Worm (Caenorhabditis elegans) whole organism, late embryonic: ENCODE measurements around the gene wrb-1.
A peak's percentile ranks its signal among the peaks of the same experiment; 100 is the strongest.

Experiments used
- F13H6.1 ChIP-seq: sonication (generic microtip); optimal IDR thresholded peaks from 2 replicates; lab custom pipeline; 2016; ENCODE audit warnings: missing genetic modification characterization, missing compliant biosample characterization
- K02D7.2 ChIP-seq: sonication (generic microtip); optimal IDR thresholded peaks from 2 replicates; lab custom pipeline; 2017; ENCODE audit warnings: mild to moderate bottlenecking, missing genetic modification characterization, missing compliant biosample characterization
- T23F11.4 ChIP-seq: fragments of 200-800 bp; sonication (Bioruptor generic); optimal IDR thresholded peaks from 2 replicates; lab custom pipeline; 2018; ENCODE audit warnings: mild to moderate bottlenecking, missing genetic modification characterization, missing compliant biosample characterization
- Y22D7AL.16 ChIP-seq: sonication (generic microtip); optimal IDR thresholded peaks from 2 replicates; lab custom pipeline; 2016; ENCODE audit warnings: missing genetic modification characterization, missing compliant biosample characterization
- ahr-1 ChIP-seq: sonication (generic microtip); optimal IDR thresholded peaks from 2 replicates; lab custom pipeline; 2016; ENCODE audit warnings: missing genetic modification characterization, missing compliant biosample characterization
- ama-1 ChIP-seq: fragments of 150-350 bp; optimal IDR thresholded peaks from 2 replicates; lab custom pipeline; 2014
- ceh-19 ChIP-seq: fragments of 200-800 bp; sonication (Bioruptor generic); optimal IDR thresholded peaks from 2 replicates; lab custom pipeline; 2018; ENCODE audit warnings: mild to moderate bottlenecking, missing genetic modification characterization, missing compliant biosample characterization
- ceh-22 ChIP-seq: sonication (generic microtip); optimal IDR thresholded peaks from 2 replicates; lab custom pipeline; 2017; ENCODE audit warnings: missing biosample characterization, missing genetic modification characterization
- ceh-24 ChIP-seq: sonication (generic microtip); optimal IDR thresholded peaks from 2 replicates; lab custom pipeline; 2016; ENCODE audit warnings: mild to moderate bottlenecking, missing genetic modification characterization, missing compliant biosample characterization
- ceh-30 ChIP-seq: fragments of 150-350 bp; optimal IDR thresholded peaks from 2 replicates; lab custom pipeline; 2014; ENCODE audit warnings: missing biosample characterization, missing genetic modification characterization
- ceh-31 ChIP-seq: sonication (generic microtip); optimal IDR thresholded peaks from 2 replicates; lab custom pipeline; 2016; ENCODE audit warnings: missing genetic modification characterization, missing compliant biosample characterization
- ceh-48 ChIP-seq: sonication (generic microtip); optimal IDR thresholded peaks from 2 replicates; lab custom pipeline; 2016; ENCODE audit warnings: missing genetic modification characterization, inconsistent platforms, missing compliant biosample characterization
- dmd-4 ChIP-seq: sonication (generic microtip); optimal IDR thresholded peaks from 2 replicates; lab custom pipeline; 2016; ENCODE audit warnings: borderline replicate concordance, missing genetic modification characterization, missing compliant biosample characterization
- dve-1 ChIP-seq: sonication (generic microtip); optimal IDR thresholded peaks from 2 replicates; lab custom pipeline; 2017; ENCODE audit warnings: antibody characterized with exemption, mild to moderate bottlenecking, missing genetic modification characterization, missing compliant biosample characterization
- elt-2 ChIP-seq: sonication (generic microtip); optimal IDR thresholded peaks from 2 replicates; lab custom pipeline; 2016; ENCODE audit warnings: missing genetic modification reagents, missing genetic modification characterization, missing compliant biosample characterization
- eyg-1 ChIP-seq: sonication (generic microtip); optimal IDR thresholded peaks from 2 replicates; lab custom pipeline; 2016; ENCODE audit warnings: missing genotype, missing genetic modification characterization, missing compliant biosample characterization
- fax-1 ChIP-seq: sonication (generic microtip); optimal IDR thresholded peaks from 2 replicates; lab custom pipeline; 2016; ENCODE audit warnings: missing genotype, missing genetic modification characterization, missing compliant biosample characterization
- gmeb-2 ChIP-seq: sonication (generic microtip); optimal IDR thresholded peaks from 2 replicates; lab custom pipeline; 2016; ENCODE audit warnings: missing genetic modification characterization, inconsistent platforms, missing compliant biosample characterization
- lin-11 ChIP-seq: fragments of 200-800 bp; sonication (Bioruptor generic); optimal IDR thresholded peaks from 2 replicates; lab custom pipeline; 2018; ENCODE audit warnings: mild to moderate bottlenecking, missing genetic modification characterization, missing compliant biosample characterization
- nhr-11 ChIP-seq: fragments of 150-350 bp; optimal IDR thresholded peaks from 2 replicates; lab custom pipeline; 2014; ENCODE audit warnings: missing biosample characterization, missing genetic modification characterization
- npax-4 ChIP-seq: sonication (generic microtip); optimal IDR thresholded peaks from 2 replicates; lab custom pipeline; 2016; ENCODE audit warnings: missing genetic modification characterization, missing compliant biosample characterization
- pha-2 ChIP-seq: sonication (generic microtip); optimal IDR thresholded peaks from 2 replicates; lab custom pipeline; 2017; ENCODE audit warnings: mild to moderate bottlenecking, missing genetic modification characterization, missing compliant biosample characterization
- pha-4 ChIP-seq: fragments of 150-350 bp; optimal IDR thresholded peaks from 2 replicates; lab custom pipeline; 2018; ENCODE audit warnings: missing biosample characterization, missing genetic modification reagents, missing genetic modification characterization
- pqm-1 ChIP-seq: sonication (generic microtip); optimal IDR thresholded peaks from 2 replicates; lab custom pipeline; 2016; ENCODE audit warnings: missing genetic modification characterization, missing compliant biosample characterization
- ref-2 ChIP-seq: sonication (generic microtip); optimal IDR thresholded peaks from 2 replicates; lab custom pipeline; 2016; ENCODE audit warnings: missing genetic modification characterization, missing compliant biosample characterization
- sdc-2 ChIP-seq: sonication (generic microtip); optimal IDR thresholded peaks from 2 replicates; lab custom pipeline; 2016; ENCODE audit warnings: missing genotype, missing genetic modification characterization, missing compliant biosample characterization
- sox-2 ChIP-seq: fragments of 200-800 bp; sonication (Bioruptor generic); IDR thresholded peaks from 2 replicates; pipeline ENCODE4 v1.3.6; 2022; ENCODE audit warnings: missing genetic modification reagents, missing genetic modification characterization, missing compliant biosample characterization
- syd-9 ChIP-seq: sonication (generic microtip); optimal IDR thresholded peaks from 2 replicates; lab custom pipeline; 2016; ENCODE audit warnings: mild to moderate bottlenecking, missing genetic modification characterization, moderate library complexity, missing compliant biosample characterization
- unc-55 ChIP-seq: sonication (generic microtip); optimal IDR thresholded peaks from 2 replicates; lab custom pipeline; 2017; ENCODE audit warnings: missing biosample characterization, missing genetic modification reagents, missing genetic modification characterization

Gene wrb-1

DNA sequence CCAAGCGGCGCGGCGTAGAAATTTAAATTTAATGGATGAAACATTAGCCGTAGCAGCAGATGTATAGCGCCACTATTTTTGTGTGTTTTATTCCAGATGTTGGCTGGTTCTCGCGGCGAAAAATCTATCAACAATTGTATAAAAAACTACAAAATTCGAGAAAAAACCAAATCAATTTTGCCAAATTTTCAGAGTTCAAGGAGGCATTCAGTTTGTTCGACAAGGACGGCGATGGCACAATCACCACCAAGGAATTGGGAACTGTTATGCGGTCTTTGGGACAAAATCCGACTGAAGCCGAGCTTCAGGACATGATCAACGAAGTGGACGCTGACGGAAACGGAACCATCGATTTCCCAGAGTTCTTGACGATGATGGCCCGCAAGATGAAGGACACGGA is 39.4 kb upstream of the wrb-1 start:
- no peak for TF ChIP-seq npax-4 (tag; lab: Kevin White, UChicago)
- no peak for TF ChIP-seq ceh-24 (tag; lab: Kevin White, UChicago)
- no peak for TF ChIP-seq gmeb-2
- no peak for TF ChIP-seq K02D7.2 (tag; lab: Kevin White, UChicago)
- no peak for TF ChIP-seq ceh-19 (GFP tag; lab: Kevin White, UChicago)
- TF ChIP-seq lin-11 (tag; lab: Kevin White, UChicago) = no peak

DNA sequence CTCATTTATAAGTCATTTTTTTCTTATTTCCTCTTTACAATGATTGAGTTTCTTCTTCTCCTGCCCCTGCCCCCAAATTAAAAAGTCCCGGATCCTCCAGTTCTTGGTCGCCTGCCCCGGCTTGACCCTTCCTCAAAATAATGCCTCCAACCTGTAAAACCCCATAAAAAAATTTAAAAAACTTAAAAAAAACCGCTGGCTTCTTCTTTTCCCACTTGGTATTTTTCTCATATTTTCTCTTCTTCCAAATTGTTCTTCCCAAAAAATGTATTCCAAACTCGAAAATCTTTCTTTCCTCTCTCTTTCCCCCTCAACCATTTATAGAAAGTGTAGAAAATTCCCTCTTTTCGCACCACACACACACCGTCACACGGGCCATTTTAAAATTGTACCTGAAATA is 38.4 kb upstream of the wrb-1 start:
- TF ChIP-seq unc-55 = no peak
- no peak for TF ChIP-seq ceh-31 (tag; lab: Kevin White, UChicago)
- TF ChIP-seq ahr-1 (tag; lab: Kevin White, UChicago) = no peak
- TF ChIP-seq fax-1 (tag; lab: Kevin White, UChicago) = no peak
- TF ChIP-seq Y22D7AL.16 (tag; lab: Kevin White, UChicago) = no peak
- TF ChIP-seq dmd-4 (tag; lab: Kevin White, UChicago) = no peak

DNA sequence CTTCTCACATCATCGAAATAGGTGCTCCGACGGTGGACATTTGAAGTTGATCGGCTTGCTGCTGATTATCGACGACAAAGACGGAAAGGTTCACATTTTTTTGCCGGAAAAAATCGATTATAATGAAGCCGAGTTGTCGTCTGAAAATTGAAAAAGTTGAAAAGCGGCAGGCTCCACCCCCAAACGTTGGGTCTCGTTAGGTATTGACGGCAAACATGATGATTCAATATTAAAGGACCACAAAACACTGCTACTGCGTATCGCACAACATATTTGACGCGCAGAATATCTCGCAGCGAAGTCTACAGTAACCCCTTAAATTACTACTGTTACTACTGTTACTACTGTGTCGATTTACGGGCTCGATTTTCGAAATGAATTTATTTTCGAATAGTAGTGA is 37.6 kb upstream of the wrb-1 start:
- peak; percentile 56 for TF ChIP-seq ama-1 (lab: Kevin White, UChicago)
- TF ChIP-seq T23F11.4 (GFP tag; lab: Kevin White, UChicago) = no peak
- TF ChIP-seq F13H6.1 (tag; lab: Kevin White, UChicago) = no peak
- no peak for TF ChIP-seq ceh-30

DNA sequence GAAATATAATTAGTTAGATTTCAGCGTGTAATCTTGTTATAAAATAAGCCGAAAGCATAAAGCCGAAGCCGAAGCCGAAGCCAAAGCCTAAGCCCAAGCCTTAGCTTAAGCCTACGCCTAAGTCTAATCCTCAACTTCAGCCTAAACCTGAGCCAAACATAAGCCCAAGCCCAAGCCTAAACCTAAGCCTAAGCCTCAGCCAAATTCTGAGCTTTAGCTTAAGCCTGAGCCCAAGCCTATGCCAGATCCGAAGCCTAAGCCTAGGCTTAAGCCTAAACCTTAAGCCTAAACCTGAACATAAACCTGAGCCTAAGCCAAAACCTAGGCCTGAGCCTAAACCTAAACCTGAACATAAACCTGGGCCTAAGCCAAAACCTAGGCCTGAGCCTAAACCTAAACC is 35.2 kb upstream of the wrb-1 start:
- TF ChIP-seq pha-2 (tag; lab: Kevin White, UChicago) (no peak), dve-1 (tag; lab: Kevin White, UChicago) (peak; percentile 79), ceh-22 (tag; lab: Kevin White, UChicago) (no peak)

DNA sequence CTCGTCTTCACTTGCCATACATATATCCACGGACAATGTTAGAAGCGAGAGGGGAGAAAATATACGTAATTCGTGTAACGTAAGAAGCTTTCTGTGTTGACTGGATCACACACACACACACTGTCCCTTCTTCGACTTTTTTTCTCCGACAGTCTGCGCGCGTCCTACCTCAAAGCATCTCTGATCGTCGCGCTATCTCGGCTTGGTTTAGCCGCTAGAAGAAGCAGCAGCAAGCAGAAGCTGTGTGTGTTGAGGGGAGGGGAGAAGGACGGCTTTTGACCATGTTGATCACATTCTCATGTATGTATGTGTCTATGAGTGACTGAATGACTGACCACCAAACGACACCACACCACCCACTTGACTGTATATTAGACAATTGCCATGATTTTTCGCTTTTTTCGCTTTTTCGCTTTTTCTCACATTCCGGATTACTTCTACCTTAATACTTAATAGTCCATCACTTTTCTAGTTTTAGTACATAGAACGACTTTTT is 31.6 kb upstream of the wrb-1 start, which contains the start of gene T21H3.5:
Gene T21H3.5 (minus strand): TSS at position 98 of the 496 bp plus-strand sequence.
- no peak for TF ChIP-seq eyg-1 (tag; lab: Kevin White, UChicago)
- no peak for TF ChIP-seq F13H6.1 (tag; lab: Kevin White, UChicago)
- TF ChIP-seq ceh-48 = no peak
- no peak for TF ChIP-seq syd-9 (tag; lab: Kevin White, UChicago)
- TF ChIP-seq nhr-11 (tag; lab: Kevin White, UChicago) = no peak
- TF ChIP-seq pqm-1 (tag; lab: Kevin White, UChicago) = no peak

DNA sequence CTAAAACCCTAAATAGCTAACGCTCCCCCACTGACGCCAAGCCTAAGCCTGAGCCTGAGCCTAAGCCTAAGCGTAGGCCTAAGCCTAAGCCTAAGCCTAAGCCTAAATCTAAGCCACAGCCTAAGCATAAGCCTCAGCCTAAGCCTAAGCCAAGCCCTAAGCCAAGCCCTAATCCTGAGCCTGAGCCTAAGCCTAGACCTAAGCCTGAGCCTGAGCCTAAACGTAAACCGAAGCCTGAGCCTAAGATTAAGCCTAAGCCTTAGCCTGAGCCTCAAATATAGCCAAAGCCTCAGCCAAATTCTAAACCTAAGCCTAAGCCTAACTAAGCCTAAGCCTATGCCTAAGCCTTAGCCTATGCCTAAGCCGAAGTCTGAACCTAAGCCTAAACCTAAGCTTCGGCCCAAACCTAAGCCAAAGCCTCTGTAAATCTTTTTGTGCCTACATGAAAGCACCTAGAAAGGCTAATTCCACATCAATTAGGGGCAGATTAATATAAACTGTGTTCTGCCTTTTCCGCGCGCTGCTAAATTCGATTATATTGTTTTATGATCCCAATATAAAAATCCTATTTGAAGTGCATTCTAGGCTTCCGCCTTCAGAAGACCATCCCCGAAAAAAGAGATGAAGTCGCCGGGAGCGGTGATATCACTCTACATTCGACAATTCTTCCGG is 30.6 kb upstream of the wrb-1 start, which contains the start of gene ptr-16:
Gene ptr-16 (plus strand): TSS at position 622 of the 672 bp plus-strand sequence.
- TF ChIP-seq sdc-2 (tag; lab: Kevin White, UChicago) = no peak
- TF ChIP-seq pha-4 (tag; lab: Kevin White, UChicago) = no peak
- no peak for TF ChIP-seq sox-2 (GFP tag; lab: Robert Waterston, UW)
- TF ChIP-seq dve-1 (tag; lab: Kevin White, UChicago) = peak; percentile 78
- no peak for TF ChIP-seq ref-2 (tag; lab: Kevin White, UChicago)

DNA sequence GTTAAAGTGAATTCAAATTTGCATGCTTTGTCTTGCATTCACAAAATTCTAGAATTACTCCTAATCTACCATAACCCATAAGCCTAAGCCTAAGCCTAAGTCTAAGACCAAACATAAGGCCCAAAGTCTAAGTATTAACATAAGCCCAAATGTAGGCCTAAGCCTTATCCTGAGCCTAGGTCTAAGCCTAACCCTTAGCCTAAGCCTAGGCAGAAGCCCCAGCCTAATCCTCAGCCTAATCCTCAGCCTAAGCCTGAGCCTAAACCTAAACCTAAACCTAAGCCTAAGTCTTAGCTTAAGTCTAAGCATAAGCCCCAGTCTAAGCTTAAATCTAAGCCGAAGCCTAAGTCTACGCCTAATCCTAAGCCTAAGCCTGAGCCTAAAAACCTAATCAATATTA is 25.3 kb upstream of the wrb-1 start:
- TF ChIP-seq dve-1 (tag; lab: Kevin White, UChicago) (peak; percentile 24), elt-2 (tag; lab: Kevin White, UChicago) (no peak)
